Worm (Caenorhabditis elegans): ENCODE data around the gene ZK896.4.

ZK896.4 gene

DNA sequence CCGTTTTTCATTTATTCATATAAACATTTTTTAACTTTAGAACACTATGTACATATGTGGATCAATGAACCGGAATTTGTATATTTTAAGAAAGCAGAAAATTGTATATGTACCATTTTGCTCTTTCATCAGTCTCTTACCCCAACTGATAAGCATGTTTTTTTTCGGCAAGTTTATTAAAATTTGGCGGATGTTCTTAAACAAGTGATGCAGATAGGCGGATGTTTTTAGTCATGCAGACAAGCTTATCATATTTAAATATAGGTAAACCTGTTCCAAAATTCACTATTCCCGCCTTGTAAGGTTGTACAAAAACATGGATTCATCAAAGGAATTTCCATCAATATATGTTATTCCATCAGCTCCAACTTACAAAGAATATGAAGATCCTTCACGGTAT is 16.3 kb upstream of the ZK896.4 start, which contains the start of gene K08D8.9:
TSS of gene K08D8.9 (plus strand) at position 301 of the 400 bp plus-strand sequence.
- TF ChIP-seq tlf-1 (GFP tag; optimal IDR thresholded peaks at IDR 0.05) (no peak), chd-7 (tag; optimal IDR thresholded peaks at IDR 0.05) (no peak), egrh-3 (GFP tag; IDR thresholded peaks at IDR 0.05) (no peak), attf-6 (GFP tag; IDR thresholded peaks at IDR 0.05) (no peak), mxl-1 (tag; optimal IDR thresholded peaks at IDR 0.05) (no peak), snpc-1.1 (tag; optimal IDR thresholded peaks at IDR 0.05; ENCODE audit: insufficient read depth) (no peak), B0035.1 (tag; optimal IDR thresholded peaks at IDR 0.05) (no peak), ztf-26 (tag; optimal IDR thresholded peaks at IDR 0.05) (no peak), lin-26 (GFP tag; IDR thresholded peaks at IDR 0.05) (no peak), efl-1 (GFP tag; optimal IDR thresholded peaks at IDR 0.05) (no peak)

DNA sequence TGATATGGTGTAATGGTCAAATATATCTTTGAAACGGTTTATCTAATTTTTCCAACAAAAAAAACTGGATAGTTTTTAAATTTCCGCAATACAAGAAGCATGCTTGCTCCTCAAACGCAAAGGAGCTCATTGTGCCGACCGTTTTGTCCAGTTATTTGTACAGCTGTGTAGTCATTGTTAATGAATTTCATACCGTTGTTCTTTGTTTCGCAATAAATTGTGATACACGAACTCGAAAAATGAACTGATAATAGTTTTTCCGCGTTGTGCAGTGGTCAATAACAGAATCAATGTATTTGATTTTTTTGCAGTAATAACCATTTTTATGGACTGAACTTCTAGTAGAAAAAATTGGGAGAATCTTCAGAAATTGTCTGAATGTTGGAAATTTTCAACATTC is 15.7 kb upstream of the ZK896.4 start:
- TF ChIP-seq attf-5 (GFP tag; optimal IDR thresholded peaks at IDR 0.05) (no peak), cebp-1 (GFP tag; IDR thresholded peaks at IDR 0.05) (no peak), cebp-1 (tag; optimal IDR thresholded peaks at IDR 0.05) (peak; percentile 37), die-1 (tag; optimal IDR thresholded peaks at IDR 0.05) (no peak)

DNA sequence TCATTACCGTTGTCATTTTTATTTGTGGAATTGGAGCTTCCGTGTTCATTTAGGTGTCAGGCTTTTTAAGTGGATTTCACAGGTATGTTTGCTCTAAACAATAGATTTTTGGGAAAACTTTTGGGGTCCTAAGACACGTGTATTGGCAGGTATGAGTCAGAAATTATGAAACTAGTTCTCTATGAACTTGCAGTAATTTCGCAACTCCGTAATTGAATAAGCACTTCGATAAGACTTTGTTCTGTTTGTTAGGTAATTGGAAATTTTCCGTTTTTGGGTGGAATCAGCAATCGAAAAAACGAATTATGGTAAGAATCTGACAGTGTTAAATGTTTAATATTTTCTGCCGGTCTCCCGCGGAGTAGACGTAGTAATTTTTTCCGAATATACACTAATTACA is 14.1 kb upstream of the ZK896.4 start:
- no peak for TF ChIP-seq tlf-1 (GFP tag; optimal IDR thresholded peaks at IDR 0.05)
- TF ChIP-seq aptf-2 (GFP tag; conservative IDR thresholded peaks at IDR 0.05) = no peak
- peak; percentile 57; the same call in 1 of the 2 replicates for TF ChIP-seq cebp-1 (GFP tag; IDR thresholded peaks at IDR 0.05)
- TF ChIP-seq cebp-1 (tag; optimal IDR thresholded peaks at IDR 0.05) = peak; percentile 79
- TF ChIP-seq ZK185.1 (tag; optimal IDR thresholded peaks at IDR 0.05; ENCODE audit: poor library complexity, severe bottlenecking) = no peak
- no peak for TF ChIP-seq lin-35 (GFP tag; optimal IDR thresholded peaks at IDR 0.05)
- TF ChIP-seq snpc-1.1 (tag; optimal IDR thresholded peaks at IDR 0.05; ENCODE audit: insufficient read depth) = no peak

DNA sequence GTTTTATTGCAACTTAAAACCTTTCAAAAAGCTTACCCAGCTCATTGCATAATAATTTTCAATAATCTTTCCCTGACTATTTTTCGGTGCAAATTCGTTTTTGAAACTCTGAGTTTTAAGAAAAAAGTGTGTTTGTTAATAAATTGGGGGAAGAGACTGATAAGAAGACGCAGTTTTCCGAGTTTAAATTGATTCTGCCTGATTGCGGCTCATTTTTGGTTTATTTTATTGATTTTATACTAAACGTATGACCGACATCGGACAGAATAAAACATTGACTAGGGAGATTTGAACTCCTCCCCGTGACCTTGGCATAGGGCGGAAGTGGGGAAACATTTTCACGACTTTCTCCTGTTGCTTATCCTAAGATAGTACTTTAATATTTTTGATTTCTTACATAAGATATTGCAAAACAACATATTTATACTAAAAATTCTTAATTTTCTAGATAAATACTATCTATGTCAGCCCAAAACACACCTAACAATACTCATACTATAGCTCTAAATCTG is 13.3 kb upstream of the ZK896.4 start, which contains the start of gene K08D8.7:
TSS of gene K08D8.7 (plus strand) at position 462 of the 512 bp plus-strand sequence.
- TF ChIP-seq nfyb-1 (GFP tag; IDR thresholded peaks at IDR 0.05) (no peak), nhr-80 (tag; optimal IDR thresholded peaks at IDR 0.05) (peak; percentile 21)

DNA sequence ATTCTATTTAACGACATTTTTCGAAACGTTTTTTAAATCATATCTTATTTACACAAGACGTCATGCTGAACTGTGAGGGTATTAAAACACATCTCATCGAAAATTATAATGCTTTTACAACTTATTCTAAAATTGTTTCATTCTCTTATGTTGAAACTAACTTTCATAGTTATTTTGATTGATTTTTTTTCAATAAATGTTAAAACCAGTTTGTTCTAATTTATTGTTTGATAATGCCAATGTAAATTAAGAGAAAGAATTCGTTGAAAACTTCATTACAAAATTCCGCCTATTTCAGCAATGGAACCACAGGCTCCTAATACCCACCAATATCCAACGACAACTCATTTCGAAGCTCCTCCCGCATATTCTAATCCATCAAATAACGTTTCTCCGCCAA is 11.9 kb upstream of the ZK896.4 start, which contains the start of gene K08D8.11:
TSS of gene K08D8.11 (plus strand) at position 301 of the 400 bp plus-strand sequence.
- TF ChIP-seq B0019.2 (GFP tag; conservative IDR thresholded peaks at IDR 0.05) = no peak
- TF ChIP-seq Y67H2A.10 (GFP tag; conservative IDR thresholded peaks at IDR 0.05) = no peak
- TF ChIP-seq B0035.1 (tag; optimal IDR thresholded peaks at IDR 0.05) = no peak
- no peak for TF ChIP-seq Y56A3A.18 (GFP tag; IDR thresholded peaks at IDR 0.05)
- TF ChIP-seq rec-8 (tag; optimal IDR thresholded peaks at IDR 0.05) = no peak
- TF ChIP-seq nfya-1 (tag; optimal IDR thresholded peaks at IDR 0.05; ENCODE audit: borderline replicate concordance, insufficient read depth) = no peak
- no peak for TF ChIP-seq dpl-1 (GFP tag; optimal IDR thresholded peaks at IDR 0.05)
- TF ChIP-seq egl-44 (GFP tag; IDR thresholded peaks at IDR 0.05) = no peak

ce11 chrIV:12893166-12893565 is 10.1 kb upstream of the ZK896.4 start, which contains the start of gene K08D8.12:
K08D8.12 (plus strand) TSS chrIV:12893466.
- no peak for TF ChIP-seq mxl-1 (tag; optimal IDR thresholded peaks at IDR 0.05)
- no peak for TF ChIP-seq him-1 (tag; optimal IDR thresholded peaks at IDR 0.05)
- TF ChIP-seq madf-3 (GFP tag; IDR thresholded peaks at IDR 0.05) = no peak
- TF ChIP-seq lin-35 (GFP tag; optimal IDR thresholded peaks at IDR 0.05) = no peak
